Worm (Caenorhabditis elegans): Measurements from ENCODE around the gene hlh-17.

DNA sequence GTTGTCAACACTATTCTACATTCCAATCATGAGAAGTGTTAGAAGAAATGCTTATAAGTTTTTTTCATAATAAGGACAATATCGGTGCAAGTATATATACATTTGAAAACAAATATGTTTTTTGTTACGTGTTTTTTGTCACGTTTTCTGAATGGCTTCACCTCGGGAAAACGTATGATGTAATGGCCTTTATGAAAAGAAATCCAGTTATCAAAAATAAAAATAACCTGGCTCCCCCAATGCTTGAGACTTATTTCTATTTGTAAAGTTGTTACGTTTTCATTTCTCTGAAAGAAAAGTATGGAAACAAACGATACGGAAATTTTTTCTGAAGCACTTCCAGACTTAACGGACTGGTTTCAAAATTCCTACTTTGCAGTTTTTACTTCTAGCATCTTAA lies 44.3 kb downstream of the hlh-17 start, which contains the start of gene srz-72:
- TF ChIP-seq dve-1 (tag; optimal IDR thresholded peaks at IDR 0.05) (no peak), nhr-11 (tag; optimal IDR thresholded peaks at IDR 0.05) (no peak), elt-2 (tag; optimal IDR thresholded peaks at IDR 0.05) (no peak), ceh-22 (tag; optimal IDR thresholded peaks at IDR 0.05) (no peak), ceh-14 (tag; optimal IDR thresholded peaks at IDR 0.05) (no peak), ztf-16 (tag; optimal IDR thresholded peaks at IDR 0.05) (no peak), lin-11 (tag; optimal IDR thresholded peaks at IDR 0.05) (no peak), rnt-1 (tag; optimal IDR thresholded peaks at IDR 0.05) (no peak), ama-1 (optimal IDR thresholded peaks at IDR 0.05) (no peak)

Data from whole organism, late embryonic.